Worm (Caenorhabditis elegans) whole organism, young adult: ENCODE measurements around the gene ttr-3.

ENCODE experiments used
- ama-1 ChIP-seq, 3 experiments: fragments of 150-350 bp in 1 of 3; sonication (generic microtip) in 2 of 3; optimal IDR thresholded peaks; 2 replicates each; lab custom pipeline; 2014 to 2018; ENCODE audit warnings: missing biosample characterization in 2 of 3, missing genetic modification characterization in 2 of 3, missing genetic modification reagents in 2 of 3
- bed-2 ChIP-seq: fragments of 200-800 bp; sonication (Bioruptor generic); IDR thresholded peaks from 2 replicates; pipeline ENCODE4 v1.3.6; 2022; ENCODE audit warnings: missing genetic modification reagents, missing genetic modification characterization, missing compliant biosample characterization
- let-607 ChIP-seq, 2 experiments: fragments of 200-800 bp in 1 of 2; sonication (Bioruptor generic) in 1 of 2; sonication (generic microtip) in 1 of 2; optimal IDR thresholded peaks; 2 replicates each; lab custom pipeline; 2016 to 2018; ENCODE audit warnings: mild to moderate bottlenecking in 2 of 2, missing compliant biosample characterization in 2 of 2, missing genetic modification characterization in 2 of 2, moderate library complexity in 2 of 2, missing genotype in 1 of 2
- madf-8 ChIP-seq: fragments of 200-800 bp; sonication (Bioruptor generic); conservative IDR thresholded peaks from 2 replicates; pipeline ENCODE4 v1.3.6; 2022; ENCODE audit warnings: missing genetic modification reagents, missing genetic modification characterization, missing compliant biosample characterization
- sea-2 ChIP-seq: fragments of 200-800 bp; sonication (Bioruptor generic); IDR thresholded peaks from 2 replicates; pipeline ENCODE4 v1.3.6; 2022; ENCODE audit warnings: missing genetic modification characterization, missing compliant biosample characterization

ce11 chrIII:9969371-9969770 is 42.8 kb upstream of the ttr-3 start:
- TF ChIP-seq madf-8 = no peak
- TF ChIP-seq ama-1 (optimal IDR thresholded peaks at IDR 0.05; lab: Kevin White, UChicago) = no peak
- no peak for TF ChIP-seq ama-1 (GFP tag; optimal IDR thresholded peaks at IDR 0.05; lab: Kevin White, UChicago)
- no peak for TF ChIP-seq sea-2
- no peak for TF ChIP-seq let-607 (tag; optimal IDR thresholded peaks at IDR 0.05; lab: Kevin White, UChicago)
- TF ChIP-seq bed-2 (GFP tag; lab: Robert Waterston, UW) = no peak
